Fruit fly (Drosophila melanogaster): Measurements from ENCODE around the gene Sf3b5.
A peak's percentile ranks its signal among the peaks of the same experiment; 100 is the strongest.

Sf3b5 gene

dm6 chr3R:9047561-9048465, 32.7 kb upstream of the Sf3b5 start, which contains the start of gene Rel (continued):
- TF ChIP-seq luna (GFP tag; optimal IDR thresholded peaks at IDR 0.05) = peak; percentile 29
- TF ChIP-seq pzg (GFP tag; optimal IDR thresholded peaks at IDR 0.05) = peak; percentile 67
- no peak for TF ChIP-seq zfh1 (GFP tag; IDR thresholded peaks at IDR 0.05)
- peak; percentile 45 for TF ChIP-seq oc (tag; optimal IDR thresholded peaks at IDR 0.05)
- no peak for TF ChIP-seq Asciz (GFP tag; optimal IDR thresholded peaks at IDR 0.05)
- peak; percentile 83 for TF ChIP-seq Ets65A (GFP tag)
- TF ChIP-seq exex (tag; optimal IDR thresholded peaks at IDR 0.05) = peak; percentile 35
- peak; percentile 56 for TF ChIP-seq Six4 (GFP tag; optimal IDR thresholded peaks at IDR 0.05)
- TF ChIP-seq CG12219 (GFP tag; optimal IDR thresholded peaks at IDR 0.05) = no peak
- TF ChIP-seq CG17802 (tag; optimal IDR thresholded peaks at IDR 0.05) = no peak
- TF ChIP-seq crol (GFP tag; IDR thresholded peaks at IDR 0.05) = no peak
- peak; percentile 17 for TF ChIP-seq ATbp (GFP tag; optimal IDR thresholded peaks at IDR 0.05)
- TF ChIP-seq CG8281 (tag; optimal IDR thresholded peaks at IDR 0.05) = peak; percentile 28
- no peak for TF ChIP-seq Bgb (GFP tag; IDR thresholded peaks at IDR 0.05; ENCODE audit: partially characterized antibody)
- no peak for TF ChIP-seq Doc3 (GFP tag; IDR thresholded peaks at IDR 0.05; ENCODE audit: partially characterized antibody)
- peak; percentile 42 for TF ChIP-seq kni (GFP tag; optimal IDR thresholded peaks at IDR 0.05)
- no peak for TF ChIP-seq kah (GFP tag; optimal IDR thresholded peaks at IDR 0.05)
- TF ChIP-seq ftz-f1 (GFP tag; optimal IDR thresholded peaks at IDR 0.05) = peak; percentile 56
- TF ChIP-seq sd (tag; optimal IDR thresholded peaks at IDR 0.05) = peak; percentile 96
- TF ChIP-seq vfl (GFP tag; optimal IDR thresholded peaks at IDR 0.05) = no peak
- TF ChIP-seq CG17361 (GFP tag; IDR thresholded peaks at IDR 0.05) = no peak
- no peak for TF ChIP-seq knrl (GFP tag; IDR thresholded peaks at IDR 0.05; ENCODE audit: partially characterized antibody)
- peak; percentile 13 for TF ChIP-seq CG8089 (GFP tag; optimal IDR thresholded peaks at IDR 0.05)
- peak; percentile 88 for TF ChIP-seq CG18262 (tag; optimal IDR thresholded peaks at IDR 0.05)
- no peak for TF ChIP-seq Dll (GFP tag; IDR thresholded peaks at IDR 0.05; ENCODE audit: partially characterized antibody)
- no peak for TF ChIP-seq bbx (GFP tag; IDR thresholded peaks at IDR 0.05; ENCODE audit: partially characterized antibody)
- TF ChIP-seq CG6175 (GFP tag; IDR thresholded peaks at IDR 0.05) = no peak
- peak; percentile 51 for TF ChIP-seq CG9817 (tag; optimal IDR thresholded peaks at IDR 0.05)
- TF ChIP-seq CG1647 (GFP tag; optimal IDR thresholded peaks at IDR 0.05) = peak; percentile 15
- peak; percentile 69 for TF ChIP-seq CG8388 (GFP tag; optimal IDR thresholded peaks at IDR 0.05)
- peak; percentile 5 for TF ChIP-seq CG6683 (GFP tag; optimal IDR thresholded peaks at IDR 0.05)
- peak; percentile 66 for TF ChIP-seq CG17359 (tag; optimal IDR thresholded peaks at IDR 0.05)
- TF ChIP-seq CG1603 (tag; optimal IDR thresholded peaks at IDR 0.05) = peak; percentile 40
- peak; percentile 53 for TF ChIP-seq CG12155 (GFP tag; optimal IDR thresholded peaks at IDR 0.05)
- no peak for TF ChIP-seq HLH3B (GFP tag; IDR thresholded peaks at IDR 0.05)
- TF ChIP-seq Sry-δ (GFP tag; optimal IDR thresholded peaks at IDR 0.05) = peak; percentile 68
- TF ChIP-seq CG6765 (GFP tag; optimal IDR thresholded peaks at IDR 0.05) = peak; percentile 26
- TF ChIP-seq wdn (GFP tag; IDR thresholded peaks at IDR 0.05) = no peak
- TF ChIP-seq CG9215 (GFP tag; IDR thresholded peaks at IDR 0.05) = no peak
- peak; percentile 73 for TF ChIP-seq CG7556 (GFP tag; optimal IDR thresholded peaks at IDR 0.05)
- peak; percentile 31 for TF ChIP-seq CG7987 (GFP tag; optimal IDR thresholded peaks at IDR 0.05)
- peak; percentile 50 for TF ChIP-seq CG30431 (GFP tag; optimal IDR thresholded peaks at IDR 0.05)
- no peak for TF ChIP-seq CG10274 (GFP tag; optimal IDR thresholded peaks at IDR 0.05)
- peak; percentile 42 for TF ChIP-seq CG4820 (GFP tag; optimal IDR thresholded peaks at IDR 0.05)
- TF ChIP-seq bsh (GFP tag; optimal IDR thresholded peaks at IDR 0.05) = peak in 1 of 2 experiments; percentile 62
- TF ChIP-seq ap (GFP tag; IDR thresholded peaks at IDR 0.05) = no peak
- TF ChIP-seq Usf (GFP tag; optimal IDR thresholded peaks at IDR 0.05) = peak; percentile 57
- TF ChIP-seq CG15514 (GFP tag; optimal IDR thresholded peaks at IDR 0.05) = peak; percentile 96

All from whole organism, embryonic.